Fruit fly (Drosophila melanogaster): ENCODE data around the gene Gr64a.

Gr64a gene

dm6 chr3L:4016754-4017153 is 9.8 kb upstream of the Gr64a start (continued):
- peak; percentile 45 for TF ChIP-seq Hr4 (GFP tag; optimal IDR thresholded peaks at IDR 0.05)
- peak; percentile 70 for TF ChIP-seq Eip78C (GFP tag)
- TF ChIP-seq CG8632 (GFP tag; optimal IDR thresholded peaks at IDR 0.05), result no peak
- no peak for TF ChIP-seq Eip75B (GFP tag; optimal IDR thresholded peaks at IDR 0.05)
- peak; percentile 27; the same call in 1 of the 2 replicates for TF ChIP-seq Gug (GFP tag; IDR thresholded peaks at IDR 0.05)
- TF ChIP-seq topi (GFP tag; optimal IDR thresholded peaks at IDR 0.05), result no peak
- no peak for TF ChIP-seq net (GFP tag; optimal IDR thresholded peaks at IDR 0.05)
- no peak for TF ChIP-seq lz (GFP tag; optimal IDR thresholded peaks at IDR 0.05)
- peak; percentile 16 for TF ChIP-seq CG3032 (tag; optimal IDR thresholded peaks at IDR 0.05)
- TF ChIP-seq dac (GFP tag; optimal IDR thresholded peaks at IDR 0.05), result no peak
- no peak for TF ChIP-seq Ets96B (tag; optimal IDR thresholded peaks at IDR 0.05)
- peak; percentile 15 for TF ChIP-seq achi (GFP tag; optimal IDR thresholded peaks at IDR 0.05)
- TF ChIP-seq CG15336 (GFP tag; IDR thresholded peaks at IDR 0.05), result peak; percentile 40
- TF ChIP-seq ss (GFP tag; optimal IDR thresholded peaks at IDR 0.05), result no peak
- TF ChIP-seq CG8119 (GFP tag; IDR thresholded peaks at IDR 0.05), result peak; percentile 59; the same call in 2 of the 3 replicates
- no peak for TF ChIP-seq cyc (GFP tag; optimal IDR thresholded peaks at IDR 0.05)
- no peak for TF ChIP-seq dsx (GFP tag; optimal IDR thresholded peaks at IDR 0.05; ENCODE audit: poor library complexity, severe bottlenecking)
- no peak for TF ChIP-seq CG34406 (GFP tag; optimal IDR thresholded peaks at IDR 0.05)

dm6 chr3L:4018228-4018928 is 8.2 kb upstream of the Gr64a start, which contains the start of gene FoxL1:
Gene FoxL1, plus strand, starts transcription at chr3L:4018878.
- no peak for TF ChIP-seq svp (GFP tag)
- no peak for TF ChIP-seq CG15336 (GFP tag; IDR thresholded peaks at IDR 0.05)

DNA sequence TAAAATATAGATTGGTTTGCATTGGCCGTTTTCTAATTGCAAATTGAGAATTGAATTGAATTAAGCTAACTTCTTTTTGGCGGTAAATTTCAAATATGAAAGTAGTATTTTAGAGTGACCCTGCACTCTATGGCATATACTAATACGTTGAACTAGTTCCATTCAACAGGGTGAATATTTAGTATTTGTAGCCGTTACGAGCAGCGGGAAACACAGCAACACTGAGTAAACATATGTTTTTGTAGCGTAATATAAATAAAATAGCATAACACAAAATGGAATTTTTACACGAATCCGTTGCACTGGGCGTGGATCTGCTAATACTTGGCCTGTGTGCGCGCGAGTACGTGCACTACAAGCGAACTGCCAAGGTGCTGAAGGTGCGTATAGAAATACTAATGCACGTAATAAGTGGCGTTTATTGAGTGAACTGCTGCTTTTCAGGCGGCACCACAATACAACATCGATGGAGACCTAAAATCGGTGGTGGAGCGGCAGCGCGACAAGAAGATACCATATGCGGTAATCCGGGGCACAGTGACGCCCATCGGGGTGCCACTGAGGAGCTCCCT is 5.2 kb upstream of the Gr64a start, which contains the start of gene Mul1:
TSS of gene Mul1 (plus strand) at position 198 of the 572 bp plus-strand sequence.
- no peak for TF ChIP-seq Gug (GFP tag; IDR thresholded peaks at IDR 0.05)
- no peak for TF ChIP-seq CG8632 (GFP tag; optimal IDR thresholded peaks at IDR 0.05)
- no peak for TF ChIP-seq CG6808 (GFP tag; optimal IDR thresholded peaks at IDR 0.05)
- no peak for TF ChIP-seq Blimp-1 (GFP tag; optimal IDR thresholded peaks at IDR 0.05)
- TF ChIP-seq esn (GFP tag; optimal IDR thresholded peaks at IDR 0.05), result peak; percentile 5
- TF ChIP-seq topi (GFP tag; optimal IDR thresholded peaks at IDR 0.05), result no peak
- TF ChIP-seq CG8119 (GFP tag; IDR thresholded peaks at IDR 0.05), result no peak
- no peak for TF ChIP-seq Lpt (GFP tag; optimal IDR thresholded peaks at IDR 0.05)
- TF ChIP-seq fd59A (GFP tag; optimal IDR thresholded peaks at IDR 0.05), result no peak
- no peak for TF ChIP-seq CG32006 (GFP tag; optimal IDR thresholded peaks at IDR 0.05)
- TF ChIP-seq vri (GFP tag; optimal IDR thresholded peaks at IDR 0.05), result peak; percentile 28
- TF ChIP-seq CG16779 (tag; optimal IDR thresholded peaks at IDR 0.05), result no peak
- TF ChIP-seq achi (GFP tag; optimal IDR thresholded peaks at IDR 0.05), result no peak
- no peak for TF ChIP-seq Hr4 (GFP tag; optimal IDR thresholded peaks at IDR 0.05)
- no peak for TF ChIP-seq CG6163 (GFP tag; IDR thresholded peaks at IDR 0.05)
- TF ChIP-seq CG3919 (GFP tag; optimal IDR thresholded peaks at IDR 0.05), result no peak
- TF ChIP-seq Ets21C (GFP tag; optimal IDR thresholded peaks at IDR 0.05), result no peak
- TF ChIP-seq Hr38 (GFP tag; optimal IDR thresholded peaks at IDR 0.05), result no peak
- no peak for TF ChIP-seq Eip93F (GFP tag; optimal IDR thresholded peaks at IDR 0.05)
- peak; percentile 90 for TF ChIP-seq fkh (GFP tag; optimal IDR thresholded peaks at IDR 0.05)

- TF ChIP-seq svp (GFP tag) (peak; percentile 91), Eip78C (GFP tag) (no peak), lz (GFP tag; optimal IDR thresholded peaks at IDR 0.05) (no peak), CG4318 (GFP tag; optimal IDR thresholded peaks at IDR 0.05) (no peak)
Observed at dm6 chr3L:4024464-4024863, 2.1 kb upstream of the Gr64a start.

All from whole organism, prepupa.